Worm (Caenorhabditis elegans) whole organism, midembryonic: Measurements from ENCODE around the gene alh-4.

Source experiments
- T22C8.4 ChIP-seq: fragments of 200-800 bp; sonication (Bioruptor generic); IDR thresholded peaks from 2 replicates; pipeline ENCODE4 v1.3.6; 2022; ENCODE audit warnings: missing genetic modification characterization, missing compliant biosample characterization
- cog-1 ChIP-seq: sonication (generic microtip); optimal IDR thresholded peaks from 2 replicates; lab custom pipeline; 2016; ENCODE audit warnings: missing genetic modification characterization, missing compliant biosample characterization
- flt-1 ChIP-seq: fragments of 200-800 bp; sonication (Bioruptor generic); IDR thresholded peaks from 2 replicates; pipeline ENCODE4 v1.3.6; 2022; ENCODE audit warnings: missing genetic modification characterization, missing compliant biosample characterization
- klf-2 ChIP-seq: fragments of 200-800 bp; sonication (Bioruptor generic); conservative IDR thresholded peaks from 2 replicates; pipeline ENCODE4 v1.3.6; 2022; ENCODE audit warnings: missing genetic modification reagents, missing genetic modification characterization, missing compliant biosample characterization
- med-1 ChIP-seq: sonication (generic microtip); optimal IDR thresholded peaks from 2 replicates; lab custom pipeline; 2017; ENCODE audit warnings: missing genetic modification characterization, mild to moderate bottlenecking, missing compliant biosample characterization, antibody characterized with exemption, missing genetic modification reagents; ENCODE audit not compliant: insufficient read depth
- ref-1 ChIP-seq: fragments of 200-800 bp; sonication (Bioruptor generic); conservative IDR thresholded peaks from 2 replicates; pipeline ENCODE4 v1.3.6; 2022; ENCODE audit warnings: missing genetic modification reagents, missing genetic modification characterization, missing compliant biosample characterization
- tab-1 ChIP-seq: fragments of 200-800 bp; sonication (Bioruptor generic); IDR thresholded peaks from 2 replicates; pipeline ENCODE4 v1.3.6; 2022; ENCODE audit warnings: missing genetic modification characterization, missing compliant biosample characterization
- ztf-23 ChIP-seq: fragments of 200-800 bp; sonication (Bioruptor generic); IDR thresholded peaks from 2 replicates; pipeline ENCODE4 v1.3.6; 2022; ENCODE audit warnings: missing genetic modification reagents, missing genetic modification characterization, missing compliant biosample characterization
- ztf-29 ChIP-seq: fragments of 200-800 bp; sonication (Bioruptor generic); IDR thresholded peaks from 2 replicates; pipeline ENCODE4 v1.3.6; 2022; ENCODE audit warnings: missing genetic modification reagents, missing genetic modification characterization, missing compliant biosample characterization

The alh-4 gene

DNA sequence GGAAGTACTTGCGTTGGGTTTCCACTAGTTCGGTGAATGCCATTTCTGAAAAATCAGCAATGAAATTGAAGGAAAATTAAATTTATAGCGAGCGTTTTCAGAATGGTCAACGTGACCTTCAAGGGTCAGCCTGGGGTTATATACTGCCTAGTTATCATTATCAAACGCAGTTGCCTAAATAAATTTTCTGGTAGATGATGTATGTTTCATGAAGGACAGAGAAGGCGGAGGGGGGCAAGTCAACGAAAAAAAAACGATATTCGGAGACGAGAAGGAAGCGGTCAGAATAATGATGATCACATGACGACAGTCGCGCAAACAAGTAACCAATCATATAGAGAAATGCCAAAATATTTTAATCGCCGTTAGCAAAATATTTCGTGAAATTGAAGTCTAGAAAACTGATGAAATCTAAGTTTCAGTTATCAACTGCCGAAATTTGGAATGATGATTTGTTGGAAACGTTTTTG, at the start of gene alh-4:
Gene alh-4, minus strand, starts transcription at position 51 of the 470 bp plus-strand sequence.
- TF ChIP-seq ztf-29 (no peak), cog-1 (no peak), ref-1 (no peak), tab-1 (GFP tag; lab: Robert Waterston, UW) (no peak), ztf-23 (no peak), T22C8.4 (GFP tag; lab: Robert Waterston, UW) (no peak), klf-2 (GFP tag; lab: Robert Waterston, UW) (no peak), med-1 (GFP tag; lab: Kevin White, UChicago) (no peak), flt-1 (GFP tag; lab: Robert Waterston, UW) (no peak)

DNA sequence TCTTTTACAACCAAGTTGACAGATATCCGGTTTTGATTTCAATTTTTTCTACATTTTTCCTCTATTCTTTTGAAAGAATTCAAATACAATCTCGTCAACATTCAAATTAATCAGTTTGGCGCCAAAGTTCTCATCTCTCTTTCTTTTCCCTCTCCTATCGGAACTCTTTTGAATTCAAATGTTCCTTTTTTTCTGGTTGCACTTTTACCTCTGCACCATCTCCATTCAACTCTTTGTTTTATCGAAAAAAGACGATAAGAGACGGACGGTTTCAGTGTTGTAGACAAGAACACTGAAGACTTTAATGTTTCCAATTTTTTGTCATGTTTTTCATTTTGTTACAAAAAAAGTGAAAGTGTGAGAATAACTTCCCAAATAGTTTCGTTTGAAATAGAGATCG, 46.3 kb upstream of the alh-4 start:
- TF ChIP-seq klf-2 (GFP tag; lab: Robert Waterston, UW) (no peak), cog-1 (no peak)

DNA sequence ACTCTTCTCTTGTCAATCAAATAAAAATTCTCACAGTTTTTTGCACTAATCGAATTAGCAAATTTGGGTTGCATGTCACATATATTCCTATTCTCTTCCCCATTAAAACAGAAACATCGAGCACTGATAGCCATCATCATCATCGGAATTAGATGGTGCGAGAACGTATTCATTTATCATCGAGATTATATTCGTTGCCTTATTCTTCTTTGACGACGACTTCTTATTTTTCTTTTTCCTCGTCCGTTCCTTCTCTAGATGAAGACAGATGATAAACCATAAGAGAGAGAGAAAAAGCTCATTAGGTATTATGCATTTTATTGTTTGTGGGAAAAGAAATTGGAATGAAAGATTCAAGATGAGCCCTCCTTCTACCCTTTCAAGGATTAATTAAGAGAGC, 41.5 kb upstream of the alh-4 start:
- TF ChIP-seq ref-1 (no peak), ztf-23 (no peak), klf-2 (GFP tag; lab: Robert Waterston, UW) (no peak), ztf-29 (no peak), cog-1 (no peak), tab-1 (GFP tag; lab: Robert Waterston, UW) (no peak), T22C8.4 (GFP tag; lab: Robert Waterston, UW) (no peak), flt-1 (GFP tag; lab: Robert Waterston, UW) (no peak), med-1 (GFP tag; lab: Kevin White, UChicago) (no peak)

DNA sequence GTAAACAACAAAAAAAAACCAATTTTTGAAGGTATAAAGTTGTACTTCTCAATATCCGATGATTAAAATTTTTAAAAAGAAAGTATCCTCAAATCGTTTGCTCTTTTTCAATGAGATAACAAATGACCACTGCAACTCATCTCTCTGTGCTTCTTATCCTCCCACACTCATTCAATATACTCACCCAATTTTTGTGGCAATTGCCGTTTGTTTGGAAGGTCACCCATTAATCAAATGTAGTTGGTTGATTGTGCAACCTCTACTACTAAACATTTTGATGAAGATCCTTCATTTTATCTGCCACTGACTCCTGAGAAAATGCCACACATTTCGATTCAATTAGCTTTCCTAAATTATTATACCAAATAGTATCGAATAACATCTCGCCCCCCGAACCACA, 38.0 kb upstream of the alh-4 start:
- TF ChIP-seq tab-1 (GFP tag; lab: Robert Waterston, UW) (no peak), ztf-29 (no peak), klf-2 (GFP tag; lab: Robert Waterston, UW) (no peak), T22C8.4 (GFP tag; lab: Robert Waterston, UW) (no peak), med-1 (GFP tag; lab: Kevin White, UChicago) (no peak), cog-1 (no peak), flt-1 (GFP tag; lab: Robert Waterston, UW) (no peak), ref-1 (no peak)

- TF ChIP-seq med-1 (GFP tag; lab: Kevin White, UChicago): no peak
- TF ChIP-seq klf-2 (GFP tag; lab: Robert Waterston, UW): no peak
- TF ChIP-seq ztf-29: no peak
- TF ChIP-seq cog-1: no peak
- no peak for TF ChIP-seq flt-1 (GFP tag; lab: Robert Waterston, UW)
- no peak for TF ChIP-seq ztf-23
- TF ChIP-seq tab-1 (GFP tag; lab: Robert Waterston, UW): no peak
- TF ChIP-seq T22C8.4 (GFP tag; lab: Robert Waterston, UW): no peak
- TF ChIP-seq ref-1: no peak
These were observed 35.0 kb upstream of the alh-4 start, which contains the start of gene unc-83 for ce11 chrV:6464765-6465164. Gene unc-83, plus strand, starts transcription at chrV:6465065.

ce11 chrV:6464238-6464637, 34.5 kb upstream of the alh-4 start:
- TF ChIP-seq ref-1 (no peak), klf-2 (GFP tag; lab: Robert Waterston, UW) (no peak), ztf-29 (no peak), cog-1 (no peak), tab-1 (GFP tag; lab: Robert Waterston, UW) (no peak), T22C8.4 (GFP tag; lab: Robert Waterston, UW) (no peak), med-1 (GFP tag; lab: Kevin White, UChicago) (no peak)

- TF ChIP-seq ref-1: no peak
- no peak for TF ChIP-seq tab-1 (GFP tag; lab: Robert Waterston, UW)
- TF ChIP-seq T22C8.4 (GFP tag; lab: Robert Waterston, UW): no peak
- no peak for TF ChIP-seq ztf-23
- no peak for TF ChIP-seq med-1 (GFP tag; lab: Kevin White, UChicago)
- no peak for TF ChIP-seq ztf-29
- no peak for TF ChIP-seq klf-2 (GFP tag; lab: Robert Waterston, UW)
- TF ChIP-seq cog-1: no peak
- no peak for TF ChIP-seq flt-1 (GFP tag; lab: Robert Waterston, UW)
These were observed 32.9 kb upstream of the alh-4 start for ce11 chrV:6462606-6463005.

ce11 chrV:6461250-6461649, 31.5 kb upstream of the alh-4 start:
- TF ChIP-seq flt-1 (GFP tag; lab: Robert Waterston, UW): no peak
- no peak for TF ChIP-seq med-1 (GFP tag; lab: Kevin White, UChicago)
- no peak for TF ChIP-seq cog-1
- no peak for TF ChIP-seq tab-1 (GFP tag; lab: Robert Waterston, UW)
- TF ChIP-seq T22C8.4 (GFP tag; lab: Robert Waterston, UW): no peak
- no peak for TF ChIP-seq ref-1

DNA sequence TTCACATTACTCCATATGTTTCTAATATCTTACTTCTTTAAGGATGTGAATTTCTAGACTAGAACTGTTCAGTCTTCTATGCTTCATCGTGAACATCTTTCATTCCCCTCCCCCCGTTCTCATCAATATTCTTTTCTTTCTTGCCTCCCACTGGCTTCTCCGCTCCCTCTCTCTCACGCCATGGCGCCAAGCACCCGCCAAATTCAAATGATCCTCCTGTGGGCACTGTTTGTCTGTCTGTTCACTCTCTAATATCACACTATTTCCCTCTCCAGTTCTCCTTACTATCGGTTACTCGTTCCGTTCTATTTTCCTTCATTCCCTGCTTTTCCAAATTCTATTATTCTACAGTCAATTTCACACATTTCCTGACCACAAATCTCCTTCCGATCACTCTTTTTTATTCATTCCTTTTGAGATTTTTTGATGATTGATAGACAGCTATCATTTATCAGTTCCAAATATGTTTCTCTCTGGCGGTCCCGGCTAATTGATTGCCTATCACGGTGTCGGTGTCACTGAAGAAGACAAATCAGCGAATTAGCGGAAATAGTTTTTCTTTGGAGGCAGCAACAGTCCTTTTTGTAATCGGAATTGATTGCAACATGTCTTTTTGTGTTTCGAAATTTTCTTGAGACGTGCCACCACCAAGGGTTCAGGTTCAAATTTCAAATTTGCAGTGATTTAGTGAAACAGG, 28.7 kb upstream of the alh-4 start:
- no peak for TF ChIP-seq klf-2 (GFP tag; lab: Robert Waterston, UW)
- no peak for TF ChIP-seq ref-1
- TF ChIP-seq ztf-29: no peak
- TF ChIP-seq ztf-23: no peak
- no peak for TF ChIP-seq tab-1 (GFP tag; lab: Robert Waterston, UW)
- no peak for TF ChIP-seq T22C8.4 (GFP tag; lab: Robert Waterston, UW)
- no peak for TF ChIP-seq flt-1 (GFP tag; lab: Robert Waterston, UW)
- no peak for TF ChIP-seq med-1 (GFP tag; lab: Kevin White, UChicago)
- no peak for TF ChIP-seq cog-1

ce11 chrV:6456903-6457302, 27.2 kb upstream of the alh-4 start:
- TF ChIP-seq ztf-23 (no peak), klf-2 (GFP tag; lab: Robert Waterston, UW) (no peak), cog-1 (no peak), T22C8.4 (GFP tag; lab: Robert Waterston, UW) (no peak), flt-1 (GFP tag; lab: Robert Waterston, UW) (no peak), ztf-29 (no peak), med-1 (GFP tag; lab: Kevin White, UChicago) (no peak), tab-1 (GFP tag; lab: Robert Waterston, UW) (no peak), ref-1 (no peak)
